Fruit fly (Drosophila melanogaster) whole organism, embryonic: ENCODE measurements around the gene NELF-B.
A peak's percentile ranks its signal among the peaks of the same experiment; 100 is the strongest.

Source experiments
- Ada2b ChIP-seq: fragments of 200-800 bp; sonication (Bioruptor generic); IDR thresholded peaks from 2 replicates; pipeline ENCODE4 v1.3.6; 2022; ENCODE audit warnings: missing biosample characterization, missing genetic modification characterization
- C15 ChIP-seq: fragments of 200-800 bp; sonication (Bioruptor generic); IDR thresholded peaks from 3 replicates; pipeline ENCODE4 v1.3.6; 2022; ENCODE audit warnings: missing biosample characterization, missing genetic modification characterization
- CG10366 ChIP-seq: fragments of 200-800 bp; sonication (Bioruptor generic); IDR thresholded peaks from 2 replicates; pipeline ENCODE4 v1.3.6; 2022; ENCODE audit warnings: missing biosample characterization, missing genetic modification characterization
- CG10565 ChIP-seq: fragments of 200-800 bp; sonication (Bioruptor generic); optimal IDR thresholded peaks from 3 replicates; lab custom pipeline; 2016; ENCODE audit warnings: missing biosample characterization, mild to moderate bottlenecking, missing genetic modification characterization
- CG11696 ChIP-seq: fragments of 200-800 bp; sonication (Bioruptor generic); IDR thresholded peaks from 2 replicates; pipeline ENCODE4 v1.3.6; 2022; ENCODE audit warnings: missing biosample characterization, missing genetic modification characterization
- CG11723 ChIP-seq: fragments of 200-800 bp; sonication (Bioruptor generic); optimal IDR thresholded peaks from 2 replicates; lab custom pipeline; 2017; ENCODE audit warnings: missing biosample characterization, mild to moderate bottlenecking, missing genetic modification characterization
- CG12659 ChIP-seq: fragments of 200-800 bp; sonication (Bioruptor generic); optimal IDR thresholded peaks from 3 replicates; lab custom pipeline; 2017; ENCODE audit warnings: mild to moderate bottlenecking, missing biosample characterization, missing genetic modification reagents, missing genetic modification characterization
- CG13775 ChIP-seq: fragments of 200-800 bp; sonication (Bioruptor generic); optimal IDR thresholded peaks from 3 replicates; lab custom pipeline; 2017; ENCODE audit warnings: missing biosample characterization, mild to moderate bottlenecking, missing genetic modification characterization
- CG15011 ChIP-seq: fragments of 200-800 bp; sonication (Bioruptor generic); optimal IDR thresholded peaks from 3 replicates; lab custom pipeline; 2018; ENCODE audit warnings: missing biosample characterization, mild to moderate bottlenecking, missing genetic modification characterization
- CG16863 ChIP-seq: fragments of 200-800 bp; sonication (Bioruptor generic); optimal IDR thresholded peaks from 3 replicates; lab custom pipeline; 2016; ENCODE audit warnings: missing biosample characterization, missing genetic modification characterization
- CG1832 ChIP-seq: fragments of 200-800 bp; sonication (Bioruptor generic); optimal IDR thresholded peaks from 2 replicates; lab custom pipeline; 2017; ENCODE audit warnings: missing biosample characterization, mild to moderate bottlenecking, missing genetic modification characterization, inconsistent platforms
- CG2712 ChIP-seq: fragments of 200-800 bp; optimal IDR thresholded peaks from 3 replicates; lab custom pipeline; 2019; ENCODE audit warnings: missing biosample characterization, mild to moderate bottlenecking, missing genetic modification characterization, moderate library complexity
- CG32532 ChIP-seq: fragments of 200-800 bp; sonication (Bioruptor generic); IDR thresholded peaks from 2 replicates; pipeline ENCODE4 v1.3.6; 2022; ENCODE audit warnings: missing biosample characterization, missing genetic modification characterization
- CG4617 ChIP-seq: fragments of 200-800 bp; sonication (Bioruptor generic); optimal IDR thresholded peaks from 3 replicates; lab custom pipeline; 2016; ENCODE audit warnings: missing biosample characterization, missing genetic modification characterization, borderline replicate concordance
- CG5180 ChIP-seq: fragments of 200-800 bp; sonication (Bioruptor generic); optimal IDR thresholded peaks from 3 replicates; lab custom pipeline; 2017; ENCODE audit warnings: missing biosample characterization, missing genetic modification characterization, mild to moderate bottlenecking, moderate library complexity, missing genetic modification reagents
- CG7372 ChIP-seq: fragments of 200-800 bp; sonication (Bioruptor generic); IDR thresholded peaks from 2 replicates; pipeline ENCODE4 v1.3.6; 2022; ENCODE audit warnings: missing biosample characterization, missing genetic modification characterization
- CG7839 ChIP-seq: fragments of 200-800 bp; sonication (Bioruptor generic); optimal IDR thresholded peaks from 3 replicates; lab custom pipeline; 2018; ENCODE audit warnings: missing biosample characterization, mild to moderate bottlenecking, missing genetic modification characterization, moderate library complexity
- CrebB ChIP-seq: fragments of 200-800 bp; sonication (Bioruptor generic); optimal IDR thresholded peaks from 3 replicates; lab custom pipeline; 2018; ENCODE audit warnings: missing biosample characterization, mild to moderate bottlenecking, missing genetic modification characterization
- D19B ChIP-seq: fragments of 200-800 bp; sonication (Bioruptor generic); optimal IDR thresholded peaks from 2 replicates; lab custom pipeline; 2017; ENCODE audit warnings: missing biosample characterization, mild to moderate bottlenecking, missing genetic modification characterization
- Dek ChIP-seq: fragments of 200-800 bp; sonication (Bioruptor generic); optimal IDR thresholded peaks from 3 replicates; lab custom pipeline; 2019; ENCODE audit warnings: missing biosample characterization, mild to moderate bottlenecking, missing genetic modification characterization, moderate library complexity
- Dp ChIP-seq: fragments of 200-800 bp; sonication (Bioruptor generic); optimal IDR thresholded peaks from 2 replicates; lab custom pipeline; 2018; ENCODE audit warnings: missing biosample characterization, mild to moderate bottlenecking, missing genetic modification characterization, moderate library complexity
- H2.0 ChIP-seq: fragments of 200-800 bp; sonication (Bioruptor generic); IDR thresholded peaks from 2 replicates; pipeline ENCODE4 v1.3.6; 2022; ENCODE audit warnings: missing biosample characterization, missing genetic modification characterization
- HLH3B ChIP-seq: fragments of 200-800 bp; sonication (Bioruptor generic); IDR thresholded peaks from 2 replicates; pipeline ENCODE4 v1.3.6; 2022; ENCODE audit warnings: missing biosample characterization, missing genetic modification characterization
- Meics ChIP-seq: fragments of 200-800 bp; sonication (Bioruptor generic); optimal IDR thresholded peaks from 2 replicates; lab custom pipeline; 2017; ENCODE audit warnings: missing biosample characterization, mild to moderate bottlenecking, missing genetic modification characterization
- NFAT ChIP-seq: fragments of 200-800 bp; sonication (Bioruptor generic); IDR thresholded peaks from 2 replicates; pipeline ENCODE4 v1.3.6; 2022; ENCODE audit warnings: missing biosample characterization, missing genetic modification characterization
- Nf-YA ChIP-seq: fragments of 200-800 bp; sonication (Bioruptor generic); IDR thresholded peaks from 2 replicates; pipeline ENCODE4 v1.3.6; 2022; ENCODE audit warnings: missing biosample characterization, missing genetic modification characterization
- Usf ChIP-seq: fragments of 200-800 bp; sonication (Bioruptor generic); optimal IDR thresholded peaks from 2 replicates; lab custom pipeline; 2017; ENCODE audit warnings: missing genotype, missing biosample characterization, missing genetic modification characterization
- Xrp1 ChIP-seq: fragments of 200-800 bp; sonication (Bioruptor generic); IDR thresholded peaks from 2 replicates; pipeline ENCODE4 v1.3.6; 2022; ENCODE audit warnings: missing biosample characterization, missing genetic modification characterization
- ash1 ChIP-seq: fragments of 200-800 bp; sonication (Bioruptor generic); optimal IDR thresholded peaks from 2 replicates; lab custom pipeline; 2018; ENCODE audit warnings: missing biosample characterization, mild to moderate bottlenecking, missing genetic modification characterization
- da ChIP-seq: fragments of 200-800 bp; sonication (Bioruptor generic); optimal IDR thresholded peaks from 2 replicates; lab custom pipeline; 2016; ENCODE audit warnings: missing biosample characterization, missing genetic modification characterization
- dmrt99B ChIP-seq: fragments of 200-800 bp; sonication (Bioruptor generic); optimal IDR thresholded peaks from 2 replicates; lab custom pipeline; 2018; ENCODE audit warnings: missing biosample characterization, mild to moderate bottlenecking, missing genetic modification characterization, moderate library complexity
- eve ChIP-seq, 2 experiments: fragments of >200 bp; optimal IDR thresholded peaks; 2 replicates each; lab custom pipeline; 2017; ENCODE audit warnings: missing biosample characterization in 2 of 2, missing genetic modification characterization in 2 of 2
- grn ChIP-seq: fragments of 200-800 bp; sonication (Bioruptor generic); optimal IDR thresholded peaks from 3 replicates; lab custom pipeline; 2017; ENCODE audit warnings: missing biosample characterization, missing genetic modification characterization
- hb ChIP-seq: fragments of 200-800 bp; sonication (Bioruptor generic); IDR thresholded peaks from 3 replicates; pipeline ENCODE4 v1.3.6; 2022; ENCODE audit warnings: missing biosample characterization, missing genetic modification characterization; ENCODE audit not compliant: partially characterized antibody
- ind ChIP-seq: fragments of 200-800 bp; sonication (Bioruptor generic); optimal IDR thresholded peaks from 3 replicates; lab custom pipeline; 2016; ENCODE audit warnings: missing biosample characterization, missing genetic modification characterization
- ken ChIP-seq: fragments of 200-800 bp; sonication (Bioruptor generic); IDR thresholded peaks from 3 replicates; pipeline ENCODE4 v1.3.6; 2022; ENCODE audit warnings: missing biosample characterization, missing genetic modification characterization
- lov ChIP-seq, 2 experiments: fragments of 200-800 bp in 1 of 2; fragments of >200 bp in 1 of 2; sonication (Bioruptor generic) in 1 of 2; IDR thresholded peaks in 1 of 2; optimal IDR thresholded peaks in 1 of 2; 2 replicates in 1 of 2; 3 replicates in 1 of 2; pipeline versions ENCODE4 v1.3.6 to Lab custom; 2017 to 2022; ENCODE audit warnings: missing biosample characterization in 1 of 2, missing genetic modification characterization in 1 of 2
- mirr ChIP-seq: fragments of 200-800 bp; sonication (Bioruptor generic); optimal IDR thresholded peaks from 3 replicates; lab custom pipeline; 2018; ENCODE audit warnings: missing biosample characterization, mild to moderate bottlenecking, missing genetic modification characterization
- oc ChIP-seq: fragments of 200-800 bp; sonication (Bioruptor generic); optimal IDR thresholded peaks from 2 replicates; lab custom pipeline; 2018; ENCODE audit warnings: missing biosample characterization, mild to moderate bottlenecking, missing genetic modification characterization, moderate library complexity
- onecut ChIP-seq: fragments of 200-800 bp; sonication (Bioruptor generic); IDR thresholded peaks from 2 replicates; pipeline ENCODE4 v1.3.6; 2022; ENCODE audit warnings: missing biosample characterization, missing genetic modification characterization
- p53 ChIP-seq: fragments of 200-800 bp; sonication (Bioruptor generic); optimal IDR thresholded peaks from 2 replicates; lab custom pipeline; 2016; ENCODE audit warnings: missing biosample characterization, missing genetic modification characterization
- pfk ChIP-seq: fragments of 200-800 bp; sonication (Bioruptor generic); optimal IDR thresholded peaks from 2 replicates; lab custom pipeline; 2018; ENCODE audit warnings: missing biosample characterization, mild to moderate bottlenecking, missing genetic modification characterization, moderate library complexity
- ranshi ChIP-seq: fragments of 200-800 bp; sonication (Bioruptor generic); IDR thresholded peaks from 2 replicates; pipeline ENCODE4 v1.3.6; 2022; ENCODE audit warnings: missing biosample characterization, missing genetic modification characterization
- repo ChIP-seq: fragments of 200-800 bp; sonication (Bioruptor generic); optimal IDR thresholded peaks from 2 replicates; lab custom pipeline; 2016; ENCODE audit warnings: missing biosample characterization, missing genetic modification characterization
- run ChIP-seq: fragments of 200-800 bp; sonication (Bioruptor generic); optimal IDR thresholded peaks from 3 replicates; lab custom pipeline; 2018; ENCODE audit warnings: missing biosample characterization, mild to moderate bottlenecking, missing genetic modification characterization
- salm ChIP-seq: fragments of 200-800 bp; sonication (Bioruptor generic); optimal IDR thresholded peaks from 2 replicates; lab custom pipeline; 2018; ENCODE audit warnings: missing biosample characterization, mild to moderate bottlenecking, missing genetic modification characterization
- sisA ChIP-seq: fragments of 200-800 bp; sonication (Bioruptor generic); IDR thresholded peaks from 2 replicates; pipeline ENCODE4 v1.3.6; 2022; ENCODE audit warnings: missing biosample characterization, missing genetic modification characterization
- slou ChIP-seq: fragments of 200-800 bp; sonication (Bioruptor generic); optimal IDR thresholded peaks from 3 replicates; lab custom pipeline; 2016; ENCODE audit warnings: missing biosample characterization, missing genetic modification characterization
- tgo ChIP-seq: fragments of 200-800 bp; sonication (Bioruptor generic); IDR thresholded peaks from 3 replicates; pipeline ENCODE4 v1.3.6; 2022; ENCODE audit warnings: missing biosample characterization, missing genetic modification characterization

NELF-B gene

dm6 chrX:7691947-7692739 lies 36.0 kb downstream of the NELF-B start (continued):
- peak; percentile 63 for TF ChIP-seq CG13775 (GFP tag; lab: Kevin White, UChicago)
- peak; percentile 55 for TF ChIP-seq CrebB
- TF ChIP-seq Dek (tag; lab: Kevin White, UChicago): peak; percentile 83
- TF ChIP-seq NFAT (GFP tag; lab: Robert Waterston, UW): peak; percentile 52
- TF ChIP-seq mirr: no peak
- TF ChIP-seq slou (GFP tag; lab: Kevin White, UChicago): peak; percentile 67
- TF ChIP-seq da (GFP tag; lab: Kevin White, UChicago): peak; percentile 33
- TF ChIP-seq CG1832 (GFP tag; lab: Kevin White, UChicago): no peak
- peak; percentile 50 for TF ChIP-seq CG11723 (GFP tag; lab: Kevin White, UChicago)
- TF ChIP-seq oc (tag; lab: Kevin White, UChicago): peak; percentile 33
- no peak for TF ChIP-seq Usf (GFP tag; lab: Kevin White, UChicago)
- TF ChIP-seq H2.0 (GFP tag; lab: Robert Waterston, UW): peak; percentile 66
- peak; percentile 69 for TF ChIP-seq CG32532 (GFP tag; lab: Robert Waterston, UW)
- 0 out of 3 replicates have a peak, but pooled peaks have one; percentile 16 for TF ChIP-seq C15 (GFP tag; lab: Robert Waterston, UW)
- TF ChIP-seq ken (GFP tag; lab: Robert Waterston, UW): no peak
- TF ChIP-seq p53 (GFP tag; lab: Kevin White, UChicago): no peak
- TF ChIP-seq CG5180: peak; percentile 9
- TF ChIP-seq CG7839 (tag; lab: Kevin White, UChicago): peak; percentile 94
- no peak for TF ChIP-seq run
- TF ChIP-seq CG12659: peak; percentile 77
- peak; percentile 92 for TF ChIP-seq dmrt99B (tag; lab: Kevin White, UChicago)
- TF ChIP-seq CG2712 (tag; lab: Kevin White, UChicago): peak; percentile 78
- TF ChIP-seq lov (optimal IDR thresholded peaks at IDR 0.05; lab: Kevin White, UChicago): no peak
- no peak for TF ChIP-seq lov (GFP tag; IDR thresholded peaks at IDR 0.05; lab: Robert Waterston, UW)
- peak; percentile 44 for TF ChIP-seq CG16863 (GFP tag; lab: Kevin White, UChicago)
- TF ChIP-seq repo (GFP tag; lab: Kevin White, UChicago): no peak
- TF ChIP-seq CG10565 (GFP tag; lab: Kevin White, UChicago): no peak
- peak; percentile 63 for TF ChIP-seq Xrp1 (GFP tag; lab: Robert Waterston, UW)
- TF ChIP-seq Ada2b (GFP tag; lab: Robert Waterston, UW): peak; percentile 52; the same call in 1 of the 2 replicates
- TF ChIP-seq ind (GFP tag; lab: Kevin White, UChicago): peak; percentile 66
- TF ChIP-seq tgo (GFP tag; lab: Robert Waterston, UW): peak; percentile 70
- peak in 1 of 2 experiments; percentile 78 for TF ChIP-seq eve (GFP tag; optimal IDR thresholded peaks at IDR 0.05; lab: Kevin White, UChicago)
- peak; percentile 44; the same call in 1 of the 2 replicates for TF ChIP-seq CG7372 (GFP tag; lab: Robert Waterston, UW)
- TF ChIP-seq ranshi (GFP tag; lab: Robert Waterston, UW): peak; percentile 59
- peak; percentile 51 for TF ChIP-seq D19B (GFP tag; lab: Kevin White, UChicago)
- TF ChIP-seq sisA (GFP tag; lab: Robert Waterston, UW): peak; percentile 60
- TF ChIP-seq Nf-YA (GFP tag; lab: Robert Waterston, UW): peak; percentile 55
- TF ChIP-seq CG4617 (GFP tag; lab: Kevin White, UChicago): no peak
- TF ChIP-seq salm (tag; lab: Kevin White, UChicago): peak; percentile 8
- peak; percentile 4 for TF ChIP-seq pfk (GFP tag; lab: Kevin White, UChicago)
- TF ChIP-seq Dp (GFP tag; lab: Kevin White, UChicago): no peak
- peak; percentile 32 for TF ChIP-seq CG15011
- TF ChIP-seq onecut (GFP tag; lab: Robert Waterston, UW): peak; percentile 18; the same call in 1 of the 2 replicates
- peak; percentile 88 for TF ChIP-seq Meics (GFP tag; lab: Kevin White, UChicago)
- TF ChIP-seq grn (GFP tag; lab: Kevin White, UChicago): no peak
- no peak for TF ChIP-seq hb
- TF ChIP-seq ash1 (GFP tag; lab: Kevin White, UChicago): no peak
- peak; percentile 50; the same call in 1 of the 2 replicates for TF ChIP-seq HLH3B
- peak; percentile 39 for TF ChIP-seq CG10366 (GFP tag; lab: Robert Waterston, UW)
- 0 out of 2 replicates have a peak, but pooled peaks have one; percentile 12 for TF ChIP-seq CG11696 (GFP tag; lab: Robert Waterston, UW)
